Fruit fly (Drosophila melanogaster) whole organism, pupa: ENCODE data around the gene CG8142.

Experiments
- CG10348 ChIP-seq: fragments of 200-800 bp; sonication (Bioruptor generic); IDR thresholded peaks from 2 replicates; pipeline ENCODE4 v1.3.6; 2022; ENCODE audit warnings: missing biosample characterization, missing genetic modification characterization
- CG15710 ChIP-seq: fragments of 200-800 bp; sonication (Bioruptor generic); optimal IDR thresholded peaks from 2 replicates; lab custom pipeline; 2018; ENCODE audit warnings: missing biosample characterization, mild to moderate bottlenecking, missing genetic modification characterization, moderate library complexity
- CG32121 ChIP-seq: fragments of 200-800 bp; sonication (Bioruptor generic); IDR thresholded peaks from 2 replicates; pipeline ENCODE4 v1.3.6; 2022; ENCODE audit warnings: missing biosample characterization, missing genetic modification characterization
- CG34367 ChIP-seq: fragments of 200-800 bp; sonication (Bioruptor generic); optimal IDR thresholded peaks from 2 replicates; lab custom pipeline; 2018; ENCODE audit warnings: missing biosample characterization, mild to moderate bottlenecking, missing genetic modification characterization
- CG4496 ChIP-seq: fragments of 200-800 bp; sonication (Bioruptor generic); IDR thresholded peaks from 3 replicates; pipeline ENCODE4 v1.3.6; 2022; ENCODE audit warnings: missing biosample characterization, missing genetic modification characterization
- CG9948 ChIP-seq: fragments of 200-800 bp; sonication (Bioruptor generic); optimal IDR thresholded peaks from 2 replicates; lab custom pipeline; 2018; ENCODE audit warnings: missing biosample characterization, mild to moderate bottlenecking, missing genetic modification characterization, moderate library complexity
- D1 ChIP-seq: fragments of 200-800 bp; sonication (Bioruptor generic); optimal IDR thresholded peaks from 2 replicates; lab custom pipeline; 2018; ENCODE audit warnings: missing biosample characterization, mild to moderate bottlenecking, missing genetic modification characterization, moderate library complexity
- EcR ChIP-seq: fragments of 200-800 bp; sonication (Bioruptor generic); optimal IDR thresholded peaks from 3 replicates; lab custom pipeline; 2019; ENCODE audit warnings: missing biosample characterization, missing genetic modification characterization, mild to moderate bottlenecking, moderate library complexity, missing genetic modification reagents
- Ets98B ChIP-seq: fragments of 200-800 bp; sonication (Bioruptor generic); IDR thresholded peaks from 2 replicates; pipeline ENCODE4 v1.3.6; 2022; ENCODE audit warnings: missing biosample characterization, missing genetic modification characterization
- Pif1B ChIP-seq: fragments of 200-800 bp; sonication (Bioruptor generic); optimal IDR thresholded peaks from 3 replicates; lab custom pipeline; 2016; ENCODE audit warnings: missing biosample characterization, missing genetic modification characterization
- Snoo ChIP-seq: fragments of 200-800 bp; sonication (Bioruptor generic); optimal IDR thresholded peaks from 3 replicates; lab custom pipeline; 2017; ENCODE audit warnings: missing biosample characterization, mild to moderate bottlenecking, missing genetic modification characterization, inconsistent platforms
- fd96Ca ChIP-seq: fragments of 200-800 bp; sonication (Bioruptor generic); IDR thresholded peaks from 3 replicates; pipeline ENCODE4 v1.3.6; 2022; ENCODE audit warnings: missing biosample characterization, missing genetic modification characterization
- gl ChIP-seq: fragments of 200-800 bp; sonication (Bioruptor generic); optimal IDR thresholded peaks from 2 replicates; lab custom pipeline; 2018; ENCODE audit warnings: missing biosample characterization, mild to moderate bottlenecking, missing genetic modification characterization
- rn ChIP-seq: fragments of 200-800 bp; sonication (Bioruptor generic); IDR thresholded peaks from 2 replicates; pipeline ENCODE4 v1.3.6; 2022; ENCODE audit warnings: missing biosample characterization, missing genetic modification characterization

dm6 chrX:17857809-17858208 is 13.3 kb upstream of the CG8142 start:
- TF ChIP-seq CG32121 (GFP tag; lab: Robert Waterston, UW): no peak
- no peak for TF ChIP-seq Snoo (tag; lab: Kevin White, UChicago)
- no peak for TF ChIP-seq CG9948 (tag; lab: Kevin White, UChicago)
- TF ChIP-seq D1 (tag; lab: Kevin White, UChicago): no peak
- TF ChIP-seq gl: no peak
- no peak for TF ChIP-seq EcR (GFP tag; lab: Kevin White, UChicago)
- TF ChIP-seq CG4496 (GFP tag; lab: Robert Waterston, UW): no peak
- no peak for TF ChIP-seq fd96Ca (GFP tag; lab: Robert Waterston, UW)
- TF ChIP-seq CG15710: no peak
- no peak for TF ChIP-seq CG34367 (tag; lab: Kevin White, UChicago)
- no peak for TF ChIP-seq Ets98B
- TF ChIP-seq Pif1B: no peak
- TF ChIP-seq CG10348 (GFP tag; lab: Robert Waterston, UW): no peak
- TF ChIP-seq rn (GFP tag; lab: Robert Waterston, UW): no peak
